Worm (Caenorhabditis elegans): ENCODE measurements around the gene Y57G11B.8.

DNA sequence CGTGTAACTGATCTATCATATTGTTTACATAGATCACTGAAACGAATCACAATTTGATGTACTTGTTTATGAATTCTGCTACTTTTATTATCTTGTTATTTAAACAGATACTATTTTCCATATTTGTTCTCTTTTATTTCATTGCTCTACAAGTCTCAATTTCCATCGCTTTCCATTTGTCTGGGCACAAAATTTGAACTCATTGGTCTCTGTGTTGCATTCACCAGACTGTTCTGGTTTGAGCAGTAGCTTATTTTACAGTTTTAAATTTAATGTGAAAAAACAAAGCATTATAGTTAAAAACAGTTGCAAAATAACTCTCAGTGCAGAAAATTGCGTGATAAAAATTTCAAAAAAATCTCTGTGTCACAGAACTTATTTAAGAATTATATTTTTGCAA, 9.1 kb upstream of the Y57G11B.8 start:
- TF ChIP-seq klf-2 (GFP tag; conservative IDR thresholded peaks at IDR 0.05), result no peak
- TF ChIP-seq ztf-29 (GFP tag; IDR thresholded peaks at IDR 0.05), result no peak
- TF ChIP-seq cog-1 (tag; optimal IDR thresholded peaks at IDR 0.05), result no peak
